Worm (Caenorhabditis elegans) whole organism, L4 larva: ENCODE results near the gene ddi-1.

ENCODE experiments used
- D1046.2 ChIP-seq: fragments of 200-800 bp; sonication (Bioruptor generic); IDR thresholded peaks from 2 replicates; pipeline ENCODE4 v1.3.6; 2022; ENCODE audit warnings: missing genetic modification characterization, missing compliant biosample characterization
- F10B5.3 ChIP-seq: sonication (generic microtip); optimal IDR thresholded peaks from 2 replicates; lab custom pipeline; 2016; ENCODE audit warnings: mild to moderate bottlenecking, missing genetic modification characterization, missing compliant biosample characterization
- F26F4.8 ChIP-seq: fragments of 200-800 bp; sonication (Bioruptor generic); conservative IDR thresholded peaks from 2 replicates; pipeline ENCODE4 v1.3.6; 2022; ENCODE audit warnings: missing genetic modification characterization, missing compliant biosample characterization
- Y105C5A.15 ChIP-seq: fragments of 200-800 bp; sonication (Bioruptor generic); IDR thresholded peaks from 2 replicates; pipeline ENCODE4 v1.3.6; 2022; ENCODE audit warnings: missing genetic modification characterization, missing compliant biosample characterization
- Y48G9A.11 ChIP-seq: fragments of 200-800 bp; sonication (Bioruptor generic); IDR thresholded peaks from 2 replicates; pipeline ENCODE4 v1.3.6; 2022; ENCODE audit warnings: missing genetic modification reagents, missing genetic modification characterization, missing compliant biosample characterization
- arid-1 ChIP-seq: fragments of 200-800 bp; sonication (Bioruptor generic); conservative IDR thresholded peaks from 2 replicates; pipeline ENCODE4 v1.3.6; 2022; ENCODE audit warnings: missing genetic modification reagents, missing genetic modification characterization, missing compliant biosample characterization
- ceh-20 ChIP-seq: fragments of 200-800 bp; sonication (Bioruptor generic); IDR thresholded peaks from 2 replicates; pipeline ENCODE4 v1.3.6; 2022; ENCODE audit warnings: missing genetic modification reagents, missing genetic modification characterization, missing compliant biosample characterization
- ceh-32 ChIP-seq: sonication (generic microtip); optimal IDR thresholded peaks from 2 replicates; lab custom pipeline; 2016; ENCODE audit warnings: mild to moderate bottlenecking, missing genetic modification characterization, missing compliant biosample characterization; ENCODE audit not compliant: poor library complexity
- ceh-62 ChIP-seq: sonication (generic microtip); optimal IDR thresholded peaks from 2 replicates; lab custom pipeline; 2017; ENCODE audit warnings: missing biosample characterization, missing genetic modification characterization
- ces-1 ChIP-seq: fragments of 150-350 bp; sonication (generic microtip); optimal IDR thresholded peaks from 4 replicates; lab custom pipeline; 2014; ENCODE audit warnings: missing biosample characterization, missing genetic modification reagents, missing genetic modification characterization
- ctbp-1 ChIP-seq: fragments of 200-800 bp; sonication (Bioruptor generic); IDR thresholded peaks from 2 replicates; pipeline ENCODE4 v1.3.6; 2022; ENCODE audit warnings: missing genetic modification reagents, missing genetic modification characterization, missing compliant biosample characterization
- daf-12 ChIP-seq: fragments of 150-350 bp; optimal IDR thresholded peaks from 2 replicates; lab custom pipeline; 2014; ENCODE audit warnings: missing biosample characterization, missing genetic modification reagents, missing genetic modification characterization
- daf-16 ChIP-seq, 3 experiments: sonication (generic microtip); optimal IDR thresholded peaks; 2 replicates each; lab custom pipeline; 2016 to 2017; ENCODE audit warnings: missing genetic modification characterization in 3 of 3, missing genetic modification reagents in 3 of 3, mild to moderate bottlenecking in 2 of 3, missing compliant biosample characterization in 2 of 3, missing biosample characterization in 1 of 3, moderate library complexity in 1 of 3
- dmd-8 ChIP-seq: fragments of 200-800 bp; sonication (Bioruptor generic); IDR thresholded peaks from 2 replicates; pipeline ENCODE4 v1.3.6; 2022; ENCODE audit warnings: missing genetic modification characterization, missing compliant biosample characterization
- duxl-1 ChIP-seq: sonication (generic microtip); optimal IDR thresholded peaks from 2 replicates; lab custom pipeline; 2016; ENCODE audit warnings: mild to moderate bottlenecking, missing genetic modification characterization, moderate library complexity, missing compliant biosample characterization; ENCODE audit not compliant: poor library complexity
- dve-1 ChIP-seq: sonication (generic microtip); optimal IDR thresholded peaks from 2 replicates; lab custom pipeline; 2017; ENCODE audit warnings: antibody characterized with exemption, mild to moderate bottlenecking, missing genetic modification characterization, missing compliant biosample characterization; ENCODE audit not compliant: insufficient read depth
- hlh-30 ChIP-seq: sonication (generic microtip); optimal IDR thresholded peaks from 2 replicates; lab custom pipeline; 2017; ENCODE audit warnings: antibody characterized with exemption, mild to moderate bottlenecking, missing genetic modification characterization, missing compliant biosample characterization; ENCODE audit not compliant: insufficient read depth
- lim-7 ChIP-seq: fragments of 200-800 bp; sonication (Bioruptor generic); IDR thresholded peaks from 2 replicates; pipeline ENCODE4 v1.3.6; 2022; ENCODE audit warnings: missing genetic modification characterization, missing compliant biosample characterization
- lin-1 ChIP-seq: fragments of 200-800 bp; sonication (Bioruptor generic); IDR thresholded peaks from 2 replicates; pipeline ENCODE4 v1.3.6; 2022; ENCODE audit warnings: missing genetic modification reagents, missing genetic modification characterization, missing compliant biosample characterization
- lsy-2 ChIP-seq, 2 experiments: fragments of 150-350 bp in 1 of 2; sonication (generic microtip) in 1 of 2; optimal IDR thresholded peaks; 2 replicates each; lab custom pipeline; 2014 to 2017; ENCODE audit warnings: missing biosample characterization in 2 of 2, missing genetic modification characterization in 2 of 2
- mep-1 ChIP-seq: fragments of 150-350 bp; sonication (generic microtip); optimal IDR thresholded peaks from 3 replicates; lab custom pipeline; 2014; ENCODE audit warnings: missing biosample characterization, missing genetic modification characterization
- mxl-2 ChIP-seq: fragments of 200-800 bp; sonication (Bioruptor generic); conservative IDR thresholded peaks from 2 replicates; pipeline ENCODE4 v1.3.6; 2022; ENCODE audit warnings: missing genetic modification reagents, missing genetic modification characterization, missing compliant biosample characterization
- nhr-10 ChIP-seq: fragments of 150-350 bp; optimal IDR thresholded peaks from 2 replicates; lab custom pipeline; 2014; ENCODE audit warnings: missing biosample characterization, missing genetic modification characterization
- nhr-102 ChIP-seq: sonication (generic microtip); optimal IDR thresholded peaks from 2 replicates; lab custom pipeline; 2016; ENCODE audit warnings: mild to moderate bottlenecking, missing genetic modification characterization, moderate library complexity, missing compliant biosample characterization
- nhr-11 ChIP-seq: fragments of 150-350 bp; optimal IDR thresholded peaks from 2 replicates; lab custom pipeline; 2014; ENCODE audit warnings: missing biosample characterization, missing genetic modification characterization
- nhr-111 ChIP-seq: fragments of 200-800 bp; sonication (Bioruptor generic); optimal IDR thresholded peaks from 2 replicates; lab custom pipeline; 2018; ENCODE audit warnings: mild to moderate bottlenecking, missing genetic modification characterization, missing compliant biosample characterization
- nhr-28 ChIP-seq: fragments of 150-350 bp; optimal IDR thresholded peaks from 2 replicates; lab custom pipeline; 2014; ENCODE audit warnings: missing biosample characterization, missing genetic modification characterization
- nhr-48 ChIP-seq: sonication (generic microtip); optimal IDR thresholded peaks from 2 replicates; lab custom pipeline; 2016; ENCODE audit warnings: mild to moderate bottlenecking, missing genetic modification characterization, missing compliant biosample characterization
- pha-4 ChIP-seq, 2 experiments: fragments of 150-350 bp in 1 of 2; fragments of 200-800 bp in 1 of 2; sonication (Bioruptor generic) in 1 of 2; IDR thresholded peaks in 1 of 2; optimal IDR thresholded peaks in 1 of 2; 2 replicates each; pipeline versions ENCODE4 v1.3.6 to Lab custom; 2014 to 2022; ENCODE audit warnings: missing genetic modification characterization in 2 of 2, missing genetic modification reagents in 2 of 2, missing biosample characterization in 1 of 2, missing compliant biosample characterization in 1 of 2
- pqm-1 ChIP-seq: sonication (generic microtip); optimal IDR thresholded peaks from 2 replicates; lab custom pipeline; 2017; ENCODE audit warnings: missing biosample characterization, missing genetic modification characterization
- snpc-1.2 ChIP-seq: fragments of 200-800 bp; sonication (Bioruptor generic); IDR thresholded peaks from 2 replicates; pipeline ENCODE4 v1.3.6; 2022; ENCODE audit warnings: missing genetic modification reagents, missing genetic modification characterization, missing compliant biosample characterization
- snpc-4 ChIP-seq: fragments of 150-350 bp; optimal IDR thresholded peaks from 2 replicates; lab custom pipeline; 2014; ENCODE audit warnings: missing biosample characterization, missing genetic modification characterization
- spr-3 ChIP-seq: fragments of 200-800 bp; sonication (Bioruptor generic); optimal IDR thresholded peaks from 2 replicates; lab custom pipeline; 2018; ENCODE audit warnings: mild to moderate bottlenecking, missing genetic modification characterization, missing compliant biosample characterization
- zfp-3 ChIP-seq: fragments of 200-800 bp; sonication (Bioruptor generic); conservative IDR thresholded peaks from 2 replicates; pipeline ENCODE4 v1.3.6; 2022; ENCODE audit warnings: missing genetic modification reagents, missing genetic modification characterization, missing compliant biosample characterization

Gene ddi-1

DNA sequence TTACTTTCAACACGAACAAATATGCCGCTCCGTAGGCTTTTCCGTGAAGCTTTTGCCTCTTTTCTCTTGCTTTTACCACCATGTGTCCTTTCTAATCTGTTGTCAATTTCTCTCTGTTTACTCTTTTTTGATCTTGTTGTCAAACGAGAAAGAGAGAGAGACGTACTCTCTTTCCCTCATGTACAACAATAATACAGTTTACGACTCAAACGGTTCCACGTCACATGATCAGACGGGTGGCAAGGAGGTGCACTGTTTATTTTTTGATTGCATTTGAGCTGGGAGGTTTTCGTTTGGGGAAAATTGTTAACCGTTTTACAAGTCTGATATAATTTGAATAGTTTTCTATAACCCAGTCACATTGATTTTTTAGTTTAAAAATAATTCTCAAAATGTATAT lies 21.8 kb upstream of the ddi-1 start:
- TF ChIP-seq nhr-10 (tag; lab: Kevin White, UChicago), result no peak
- TF ChIP-seq mep-1 (tag; lab: Kevin White, UChicago), result peak; percentile 13
- TF ChIP-seq ceh-20 (GFP tag; lab: Robert Waterston, UW), result no peak
- TF ChIP-seq daf-12 (tag; lab: Kevin White, UChicago), result no peak
- peak in 1 of 2 experiments; percentile 6 for TF ChIP-seq lsy-2 (tag; optimal IDR thresholded peaks at IDR 0.05; lab: Kevin White, UChicago)
- no peak for TF ChIP-seq ceh-62 (tag; lab: Kevin White, UChicago)
- no peak for TF ChIP-seq Y48G9A.11 (GFP tag; lab: Robert Waterston, UW)
- TF ChIP-seq nhr-111 (GFP tag; lab: Kevin White, UChicago), result no peak
- TF ChIP-seq duxl-1 (tag; lab: Kevin White, UChicago), result no peak
- TF ChIP-seq dmd-8 (GFP tag; lab: Robert Waterston, UW), result no peak
- no peak for TF ChIP-seq daf-16 (GFP tag; optimal IDR thresholded peaks at IDR 0.05; lab: Kevin White, UChicago)
- TF ChIP-seq daf-16 (tag; optimal IDR thresholded peaks at IDR 0.05; lab: Kevin White, UChicago), result peak; percentile 100
- no peak for TF ChIP-seq ces-1
- TF ChIP-seq nhr-28 (tag; lab: Kevin White, UChicago), result peak; percentile 29
- TF ChIP-seq ceh-32 (tag; lab: Kevin White, UChicago), result no peak
- TF ChIP-seq dve-1 (tag; lab: Kevin White, UChicago), result peak; percentile 91
- TF ChIP-seq zfp-3 (GFP tag; lab: Robert Waterston, UW), result no peak
- no peak for TF ChIP-seq lim-7 (GFP tag; lab: Robert Waterston, UW)
- no peak for TF ChIP-seq F26F4.8 (GFP tag; lab: Robert Waterston, UW)
- TF ChIP-seq nhr-102 (tag; lab: Kevin White, UChicago), result no peak
- TF ChIP-seq hlh-30, result peak; percentile 30
- no peak for TF ChIP-seq mxl-2 (GFP tag; lab: Robert Waterston, UW)
- TF ChIP-seq pha-4 (GFP tag; IDR thresholded peaks at IDR 0.05; lab: Robert Waterston, UW), result no peak
- TF ChIP-seq pha-4 (tag; optimal IDR thresholded peaks at IDR 0.05; lab: Kevin White, UChicago), result peak; percentile 92
- TF ChIP-seq nhr-48 (tag; lab: Kevin White, UChicago), result no peak
- no peak for TF ChIP-seq D1046.2 (GFP tag; lab: Robert Waterston, UW)
- TF ChIP-seq, all 104 proteins: peak for 7

DNA sequence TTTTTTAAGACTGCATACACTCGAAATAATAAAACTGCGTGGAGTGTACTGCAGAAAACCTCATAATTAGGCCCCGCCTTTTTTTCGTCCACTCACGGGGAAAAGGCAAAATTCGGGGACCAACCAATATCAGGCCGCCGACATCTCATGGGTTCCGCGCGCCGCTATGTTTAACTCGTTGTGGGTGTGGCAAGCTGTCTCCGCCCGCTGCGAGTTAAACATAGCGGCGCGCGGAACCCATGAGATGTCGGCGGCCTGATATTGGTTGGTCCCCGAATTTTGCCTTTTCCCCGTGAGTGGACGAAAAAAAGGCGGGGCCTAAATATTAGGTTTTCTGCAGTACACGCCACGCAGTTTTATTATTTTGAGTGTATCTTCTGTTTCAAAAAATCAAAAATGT lies 21.4 kb upstream of the ddi-1 start:
- peak; percentile 81 for TF ChIP-seq snpc-1.2 (GFP tag; lab: Robert Waterston, UW)

DNA sequence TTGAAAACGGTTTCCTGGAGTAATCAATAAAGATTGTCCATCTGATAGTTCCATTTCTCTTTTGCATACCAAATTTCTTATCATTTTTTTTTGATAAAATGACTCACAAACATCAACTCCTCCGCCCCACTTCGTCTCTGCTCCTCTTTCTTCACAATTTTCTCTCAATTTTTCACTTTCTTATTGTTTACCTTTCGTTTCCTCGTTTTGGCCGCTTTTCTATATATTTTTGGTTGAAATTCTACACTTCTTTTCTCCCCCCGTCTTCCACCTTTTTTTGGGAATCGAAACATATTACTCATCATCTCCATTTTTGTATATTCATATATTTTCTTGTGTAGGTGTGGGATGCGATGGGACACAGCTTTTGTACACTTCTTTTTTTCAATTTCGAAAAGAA lies 19.9 kb upstream of the ddi-1 start:
- TF ChIP-seq Y105C5A.15 (GFP tag; lab: Robert Waterston, UW) (no peak), dve-1 (tag; lab: Kevin White, UChicago) (peak; percentile 74), daf-16 (GFP tag; optimal IDR thresholded peaks at IDR 0.05; lab: Kevin White, UChicago) (no peak), daf-16 (tag; optimal IDR thresholded peaks at IDR 0.05; lab: Kevin White, UChicago) (peak; percentile 92), nhr-28 (tag; lab: Kevin White, UChicago) (peak; percentile 16), pqm-1 (tag; lab: Kevin White, UChicago) (peak; percentile 75)

DNA sequence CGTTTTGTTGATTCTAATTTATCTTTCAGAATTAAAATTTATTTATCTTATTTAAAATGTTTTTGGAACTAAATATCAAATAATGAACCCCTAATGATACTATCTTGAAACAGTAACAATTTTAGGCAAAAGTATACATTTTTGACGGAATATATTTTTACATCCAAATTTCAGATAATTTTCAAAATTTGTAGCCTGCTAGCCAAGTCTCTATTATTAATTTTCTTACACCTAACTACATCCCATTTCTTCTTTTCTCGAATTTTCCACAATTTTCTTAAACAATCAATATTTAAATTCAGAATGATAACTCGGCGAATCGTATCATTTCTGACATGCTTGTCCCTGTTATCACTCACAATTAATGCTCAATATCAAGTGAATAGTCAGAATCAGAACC lies 16.2 kb upstream of the ddi-1 start, which contains the start of gene pqn-89:
Gene pqn-89 (plus strand): TSS at position 301 of the 400 bp plus-strand sequence.
- no peak for TF ChIP-seq daf-16 (GFP tag; optimal IDR thresholded peaks at IDR 0.05; lab: Kevin White, UChicago)
- TF ChIP-seq daf-16 (tag; optimal IDR thresholded peaks at IDR 0.05; lab: Kevin White, UChicago), result peak; percentile 81
- TF ChIP-seq snpc-4 (tag; lab: Kevin White, UChicago), result no peak
- TF ChIP-seq, all 104 proteins: peak for 1

DNA sequence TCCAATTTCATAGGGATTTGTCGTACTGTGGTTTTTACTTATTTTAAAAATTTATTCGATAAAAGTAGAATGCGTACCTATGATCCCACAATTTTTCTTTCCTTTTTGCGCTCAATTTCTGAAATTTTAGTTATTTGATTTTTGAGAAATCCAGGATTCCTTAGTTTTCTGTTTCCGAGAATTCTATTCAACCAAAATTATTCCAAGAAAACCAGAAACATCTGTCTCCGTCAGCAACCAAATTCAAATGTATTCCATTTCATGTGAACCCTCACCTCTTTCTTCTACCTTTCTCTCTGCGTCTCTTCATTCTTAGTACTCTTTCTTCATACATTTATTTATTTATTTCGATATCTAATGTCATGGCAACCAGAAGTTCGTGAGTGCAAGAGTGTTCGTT lies 10.9 kb upstream of the ddi-1 start:
- TF ChIP-seq F26F4.8 (GFP tag; lab: Robert Waterston, UW) (no peak), nhr-11 (tag; lab: Kevin White, UChicago) (no peak), spr-3 (no peak), ceh-32 (tag; lab: Kevin White, UChicago) (no peak), lin-1 (GFP tag; lab: Robert Waterston, UW) (no peak), arid-1 (GFP tag; lab: Robert Waterston, UW) (no peak), ctbp-1 (GFP tag; lab: Robert Waterston, UW) (no peak), F10B5.3 (tag; lab: Kevin White, UChicago) (no peak)
